Fruit fly (Drosophila melanogaster): ENCODE results near the gene Poc1.

dm6 chr3L:13412200-13412885 is 22.5 kb upstream of the Poc1 start, which contains the start of the genes CG10222 and flr:
- TF ChIP-seq vnd (GFP tag; IDR thresholded peaks at IDR 0.05; ENCODE audit: partially characterized antibody) (peak; percentile 71), ranshi (GFP tag; IDR thresholded peaks at IDR 0.05) (no peak), tll (GFP tag; optimal IDR thresholded peaks at IDR 0.05) (no peak), CG6689 (GFP tag; IDR thresholded peaks at IDR 0.05) (no peak), ato (GFP tag; IDR thresholded peaks at IDR 0.05; ENCODE audit: partially characterized antibody) (no peak), CG7357 (GFP tag; IDR thresholded peaks at IDR 0.05) (no peak), CG14710 (tag; optimal IDR thresholded peaks at IDR 0.05) (peak; percentile 58), luna (GFP tag; optimal IDR thresholded peaks at IDR 0.05) (no peak), repo (GFP tag; optimal IDR thresholded peaks at IDR 0.05) (no peak), sob (GFP tag; IDR thresholded peaks at IDR 0.05) (no peak), MESR4 (GFP tag; optimal IDR thresholded peaks at IDR 0.05) (no peak)

Data from whole organism, embryonic.